Worm (Caenorhabditis elegans): ENCODE measurements around the gene F55A11.8.
A peak's percentile ranks its signal among the peaks of the same experiment; 100 is the strongest.

Gene F55A11.8

ce11 chrV:11767028-11767427 is 21.0 kb upstream of the F55A11.8 start, which contains the start of gene sel-11:
Gene sel-11, plus strand, starts transcription at chrV:11767328.
- TF ChIP-seq med-1 (GFP tag; optimal IDR thresholded peaks at IDR 0.05; ENCODE audit: insufficient read depth) = no peak
- TF ChIP-seq ref-1 (GFP tag; conservative IDR thresholded peaks at IDR 0.05) = no peak
- TF ChIP-seq ztf-23 (GFP tag; IDR thresholded peaks at IDR 0.05) = no peak
- TF ChIP-seq cog-1 (tag; optimal IDR thresholded peaks at IDR 0.05) = no peak
- no peak for TF ChIP-seq klf-2 (GFP tag; conservative IDR thresholded peaks at IDR 0.05)

- TF ChIP-seq ztf-29 (GFP tag; IDR thresholded peaks at IDR 0.05) = no peak
- TF ChIP-seq ref-1 (GFP tag; conservative IDR thresholded peaks at IDR 0.05) = no peak
- TF ChIP-seq cog-1 (tag; optimal IDR thresholded peaks at IDR 0.05) = no peak
- TF ChIP-seq klf-2 (GFP tag; conservative IDR thresholded peaks at IDR 0.05) = no peak
- no peak for TF ChIP-seq ztf-23 (GFP tag; IDR thresholded peaks at IDR 0.05)
- no peak for TF ChIP-seq med-1 (GFP tag; optimal IDR thresholded peaks at IDR 0.05; ENCODE audit: insufficient read depth)
- TF ChIP-seq T22C8.4 (GFP tag; IDR thresholded peaks at IDR 0.05) = no peak
- TF ChIP-seq tab-1 (GFP tag; IDR thresholded peaks at IDR 0.05) = no peak
- no peak for TF ChIP-seq flt-1 (GFP tag; IDR thresholded peaks at IDR 0.05)
Observed at ce11 chrV:11769646-11770045, 18.3 kb upstream of the F55A11.8 start.

ce11 chrV:11770053-11770517 is 17.9 kb upstream of the F55A11.8 start, which contains the start of gene F55A11.4:
Gene F55A11.4, plus strand, starts transcription at chrV:11770467.
- TF ChIP-seq tab-1 (GFP tag; IDR thresholded peaks at IDR 0.05) (0 out of 2 replicates have a peak, but pooled peaks have one; percentile 47), ztf-29 (GFP tag; IDR thresholded peaks at IDR 0.05) (no peak)

- TF ChIP-seq ztf-23 (GFP tag; IDR thresholded peaks at IDR 0.05) = no peak
- TF ChIP-seq ref-1 (GFP tag; conservative IDR thresholded peaks at IDR 0.05) = no peak
- no peak for TF ChIP-seq klf-2 (GFP tag; conservative IDR thresholded peaks at IDR 0.05)
- TF ChIP-seq tab-1 (GFP tag; IDR thresholded peaks at IDR 0.05) = no peak
- no peak for TF ChIP-seq T22C8.4 (GFP tag; IDR thresholded peaks at IDR 0.05)
- TF ChIP-seq ztf-29 (GFP tag; IDR thresholded peaks at IDR 0.05) = no peak
- no peak for TF ChIP-seq flt-1 (GFP tag; IDR thresholded peaks at IDR 0.05)
- TF ChIP-seq med-1 (GFP tag; optimal IDR thresholded peaks at IDR 0.05; ENCODE audit: insufficient read depth) = no peak
- no peak for TF ChIP-seq cog-1 (tag; optimal IDR thresholded peaks at IDR 0.05)
Observed at ce11 chrV:11773420-11773819, 14.6 kb upstream of the F55A11.8 start, which contains the start of gene bus-18. Gene bus-18, plus strand, starts transcription at chrV:11773720.

- TF ChIP-seq ztf-23 (GFP tag; IDR thresholded peaks at IDR 0.05) = no peak
- no peak for TF ChIP-seq ztf-29 (GFP tag; IDR thresholded peaks at IDR 0.05)
- no peak for TF ChIP-seq tab-1 (GFP tag; IDR thresholded peaks at IDR 0.05)
- TF ChIP-seq ref-1 (GFP tag; conservative IDR thresholded peaks at IDR 0.05) = no peak
- TF ChIP-seq med-1 (GFP tag; optimal IDR thresholded peaks at IDR 0.05; ENCODE audit: insufficient read depth) = no peak
- no peak for TF ChIP-seq flt-1 (GFP tag; IDR thresholded peaks at IDR 0.05)
- no peak for TF ChIP-seq T22C8.4 (GFP tag; IDR thresholded peaks at IDR 0.05)
- TF ChIP-seq cog-1 (tag; optimal IDR thresholded peaks at IDR 0.05) = no peak
- TF ChIP-seq klf-2 (GFP tag; conservative IDR thresholded peaks at IDR 0.05) = no peak
Observed at ce11 chrV:11773934-11774333, 14.1 kb upstream of the F55A11.8 start.

- TF ChIP-seq ztf-29 (GFP tag; IDR thresholded peaks at IDR 0.05) = no peak
- no peak for TF ChIP-seq flt-1 (GFP tag; IDR thresholded peaks at IDR 0.05)
Observed at ce11 chrV:11776538-11776937, 11.4 kb upstream of the F55A11.8 start, which contains the start of gene F55A11.6. Gene F55A11.6, plus strand, starts transcription at chrV:11776838.

ce11 chrV:11777846-11778245 is 10.1 kb upstream of the F55A11.8 start:
- TF ChIP-seq klf-2 (GFP tag; conservative IDR thresholded peaks at IDR 0.05) (no peak), cog-1 (tag; optimal IDR thresholded peaks at IDR 0.05) (no peak), tab-1 (GFP tag; IDR thresholded peaks at IDR 0.05) (no peak), ztf-29 (GFP tag; IDR thresholded peaks at IDR 0.05) (no peak), T22C8.4 (GFP tag; IDR thresholded peaks at IDR 0.05) (no peak), flt-1 (GFP tag; IDR thresholded peaks at IDR 0.05) (no peak), ref-1 (GFP tag; conservative IDR thresholded peaks at IDR 0.05) (no peak), med-1 (GFP tag; optimal IDR thresholded peaks at IDR 0.05; ENCODE audit: insufficient read depth) (no peak), ztf-23 (GFP tag; IDR thresholded peaks at IDR 0.05) (no peak)

ce11 chrV:11779310-11779709 is 8.7 kb upstream of the F55A11.8 start:
- TF ChIP-seq med-1 (GFP tag; optimal IDR thresholded peaks at IDR 0.05; ENCODE audit: insufficient read depth) = no peak
- no peak for TF ChIP-seq tab-1 (GFP tag; IDR thresholded peaks at IDR 0.05)
- no peak for TF ChIP-seq ztf-23 (GFP tag; IDR thresholded peaks at IDR 0.05)
- no peak for TF ChIP-seq klf-2 (GFP tag; conservative IDR thresholded peaks at IDR 0.05)
- no peak for TF ChIP-seq ztf-29 (GFP tag; IDR thresholded peaks at IDR 0.05)
- TF ChIP-seq ref-1 (GFP tag; conservative IDR thresholded peaks at IDR 0.05) = no peak

ce11 chrV:11779810-11780209 is 8.2 kb upstream of the F55A11.8 start:
- TF ChIP-seq tab-1 (GFP tag; IDR thresholded peaks at IDR 0.05) (no peak), med-1 (GFP tag; optimal IDR thresholded peaks at IDR 0.05; ENCODE audit: insufficient read depth) (no peak), ref-1 (GFP tag; conservative IDR thresholded peaks at IDR 0.05) (no peak), T22C8.4 (GFP tag; IDR thresholded peaks at IDR 0.05) (no peak), ztf-29 (GFP tag; IDR thresholded peaks at IDR 0.05) (no peak), cog-1 (tag; optimal IDR thresholded peaks at IDR 0.05) (no peak), flt-1 (GFP tag; IDR thresholded peaks at IDR 0.05) (no peak), klf-2 (GFP tag; conservative IDR thresholded peaks at IDR 0.05) (no peak), ztf-23 (GFP tag; IDR thresholded peaks at IDR 0.05) (no peak)

ce11 chrV:11782809-11783440 is 5.1 kb upstream of the F55A11.8 start, which contains the start of gene F55A11.11:
Gene F55A11.11, plus strand, starts transcription at chrV:11783149.
- TF ChIP-seq ref-1 (GFP tag; conservative IDR thresholded peaks at IDR 0.05) (peak; percentile 93), med-1 (GFP tag; optimal IDR thresholded peaks at IDR 0.05; ENCODE audit: insufficient read depth) (peak; percentile 87), cog-1 (tag; optimal IDR thresholded peaks at IDR 0.05) (peak; percentile 88), flt-1 (GFP tag; IDR thresholded peaks at IDR 0.05) (peak; percentile 98), ztf-29 (GFP tag; IDR thresholded peaks at IDR 0.05) (peak; percentile 93), tab-1 (GFP tag; IDR thresholded peaks at IDR 0.05) (peak; percentile 96), T22C8.4 (GFP tag; IDR thresholded peaks at IDR 0.05) (peak; percentile 97), klf-2 (GFP tag; conservative IDR thresholded peaks at IDR 0.05) (peak; percentile 90), ztf-23 (GFP tag; IDR thresholded peaks at IDR 0.05) (peak; percentile 97)

All from whole organism, midembryonic.